Worm (Caenorhabditis elegans) whole organism, young adult: ENCODE results near the gene rps-30.

Experiments
- B0019.2 ChIP-seq: fragments of 200-800 bp; sonication (Bioruptor generic); conservative IDR thresholded peaks from 2 replicates; pipeline ENCODE4 v1.3.6; 2022; ENCODE audit warnings: missing genetic modification reagents, missing genetic modification characterization, missing compliant biosample characterization
- B0261.1 ChIP-seq: sonication (generic microtip); optimal IDR thresholded peaks from 2 replicates; lab custom pipeline; 2016; ENCODE audit warnings: mild to moderate bottlenecking, missing genetic modification characterization, moderate library complexity, missing compliant biosample characterization
- C06A6.2 ChIP-seq: fragments of 200-800 bp; sonication (Bioruptor generic); conservative IDR thresholded peaks from 2 replicates; pipeline ENCODE4 v1.3.6; 2022; ENCODE audit warnings: missing genetic modification characterization, missing compliant biosample characterization
- F55B11.4 ChIP-seq: sonication (generic microtip); optimal IDR thresholded peaks from 2 replicates; lab custom pipeline; 2016; ENCODE audit warnings: missing compliant biosample characterization, missing genetic modification characterization, borderline replicate concordance; ENCODE audit not compliant: insufficient read depth
- F57C9.4 ChIP-seq: sonication (generic microtip); optimal IDR thresholded peaks from 2 replicates; lab custom pipeline; 2017; ENCODE audit warnings: mild to moderate bottlenecking, missing genetic modification characterization, missing compliant biosample characterization
- K12H6.12 ChIP-seq: fragments of 200-800 bp; sonication (Bioruptor generic); optimal IDR thresholded peaks from 2 replicates; lab custom pipeline; 2018; ENCODE audit warnings: mild to moderate bottlenecking, missing genetic modification characterization, missing compliant biosample characterization
- Y53F4B.3 ChIP-seq: fragments of 200-800 bp; sonication (Bioruptor generic); IDR thresholded peaks from 2 replicates; pipeline ENCODE4 v1.3.6; 2022; ENCODE audit warnings: missing genetic modification reagents, missing genetic modification characterization, missing compliant biosample characterization
- Y53G8AR.9 ChIP-seq: fragments of 200-800 bp; sonication (Bioruptor generic); conservative IDR thresholded peaks from 2 replicates; pipeline ENCODE4 v1.3.6; 2022; ENCODE audit warnings: missing genetic modification reagents, missing genetic modification characterization, missing compliant biosample characterization
- Y56A3A.18 ChIP-seq: fragments of 200-800 bp; sonication (Bioruptor generic); IDR thresholded peaks from 2 replicates; pipeline ENCODE4 v1.3.6; 2022; ENCODE audit warnings: missing genetic modification reagents, missing genetic modification characterization, missing compliant biosample characterization
- Y95B8A.8 ChIP-seq: fragments of 200-800 bp; sonication (Bioruptor generic); IDR thresholded peaks from 2 replicates; pipeline ENCODE4 v1.3.6; 2022; ENCODE audit warnings: missing genetic modification reagents, missing genetic modification characterization, missing compliant biosample characterization
- akir-1 ChIP-seq: fragments of 200-800 bp; sonication (Bioruptor generic); optimal IDR thresholded peaks from 2 replicates; lab custom pipeline; 2018; ENCODE audit warnings: mild to moderate bottlenecking, missing genetic modification characterization, moderate library complexity, missing compliant biosample characterization
- ccch-3 ChIP-seq: fragments of 200-800 bp; sonication (Bioruptor generic); optimal IDR thresholded peaks from 2 replicates; lab custom pipeline; 2018; ENCODE audit warnings: mild to moderate bottlenecking, missing genetic modification characterization, missing compliant biosample characterization
- cebp-1 ChIP-seq, 2 experiments: fragments of 200-800 bp in 1 of 2; sonication (Bioruptor generic) in 1 of 2; sonication (generic microtip) in 1 of 2; IDR thresholded peaks in 1 of 2; optimal IDR thresholded peaks in 1 of 2; 2 replicates each; pipeline versions ENCODE4 v1.3.6 to Lab custom; 2017 to 2022; ENCODE audit warnings: missing compliant biosample characterization in 2 of 2, missing genetic modification characterization in 2 of 2, mild to moderate bottlenecking in 1 of 2, missing genetic modification reagents in 1 of 2, moderate library complexity in 1 of 2
- cebp-2 ChIP-seq: fragments of 200-800 bp; sonication (Bioruptor generic); IDR thresholded peaks from 2 replicates; pipeline ENCODE4 v1.3.6; 2022; ENCODE audit warnings: missing genetic modification characterization, missing compliant biosample characterization
- ceh-27 ChIP-seq: fragments of 200-800 bp; sonication (Bioruptor generic); optimal IDR thresholded peaks from 2 replicates; lab custom pipeline; 2018; ENCODE audit warnings: mild to moderate bottlenecking, missing genetic modification characterization, moderate library complexity, missing compliant biosample characterization
- ceh-58 ChIP-seq: fragments of 200-800 bp; sonication (Bioruptor generic); IDR thresholded peaks from 2 replicates; pipeline ENCODE4 v1.3.6; 2022; ENCODE audit warnings: missing genetic modification characterization, missing compliant biosample characterization
- efl-1 ChIP-seq: fragments of 150-350 bp; optimal IDR thresholded peaks from 2 replicates; lab custom pipeline; 2014; ENCODE audit warnings: missing biosample characterization, missing genetic modification reagents, missing genetic modification characterization
- egrh-3 ChIP-seq: fragments of 200-800 bp; sonication (Bioruptor generic); IDR thresholded peaks from 2 replicates; pipeline ENCODE4 v1.3.6; 2022; ENCODE audit warnings: missing genetic modification reagents, missing genetic modification characterization, missing compliant biosample characterization
- him-1 ChIP-seq: sonication (generic microtip); optimal IDR thresholded peaks from 2 replicates; lab custom pipeline; 2016; ENCODE audit warnings: missing genotype, missing genetic modification reagents, missing genetic modification characterization, missing compliant biosample characterization
- hrde-1 ChIP-seq: sonication (generic microtip); optimal IDR thresholded peaks from 2 replicates; lab custom pipeline; 2016; ENCODE audit warnings: missing genetic modification characterization, mild to moderate bottlenecking, missing compliant biosample characterization, moderate library complexity, missing genotype, missing genetic modification reagents, borderline replicate concordance
- hsf-1 ChIP-seq: fragments of 200-800 bp; sonication (Bioruptor generic); IDR thresholded peaks from 2 replicates; pipeline ENCODE4 v1.3.6; 2022; ENCODE audit warnings: missing genetic modification reagents, missing genetic modification characterization, missing compliant biosample characterization
- let-526 ChIP-seq: fragments of 200-800 bp; sonication (Bioruptor generic); IDR thresholded peaks from 2 replicates; pipeline ENCODE4 v1.3.6; 2022; ENCODE audit warnings: missing genetic modification reagents, missing genetic modification characterization, missing compliant biosample characterization
- let-607 ChIP-seq, 2 experiments: fragments of 200-800 bp in 1 of 2; sonication (Bioruptor generic) in 1 of 2; sonication (generic microtip) in 1 of 2; optimal IDR thresholded peaks; 2 replicates each; lab custom pipeline; 2016 to 2018; ENCODE audit warnings: mild to moderate bottlenecking in 2 of 2, missing compliant biosample characterization in 2 of 2, missing genetic modification characterization in 2 of 2, moderate library complexity in 2 of 2, missing genotype in 1 of 2
- lin-35 ChIP-seq, 3 experiments: fragments of 150-350 bp in 2 of 3; sonication (generic microtip) in 1 of 3; optimal IDR thresholded peaks; 2 replicates each; lab custom pipeline; 2014 to 2018; ENCODE audit warnings: missing biosample characterization in 3 of 3, missing genetic modification characterization in 3 of 3, missing genetic modification reagents in 3 of 3
- lin-40 ChIP-seq: sonication (generic microtip); optimal IDR thresholded peaks from 2 replicates; lab custom pipeline; 2016; ENCODE audit warnings: missing genetic modification characterization, mild to moderate bottlenecking, missing compliant biosample characterization, missing genotype, missing genetic modification reagents
- lin-54 ChIP-seq: fragments of 200-800 bp; sonication (Bioruptor generic); optimal IDR thresholded peaks from 2 replicates; lab custom pipeline; 2018; ENCODE audit warnings: mild to moderate bottlenecking, missing genetic modification characterization, missing compliant biosample characterization
- lsy-27 ChIP-seq: sonication (generic microtip); optimal IDR thresholded peaks from 2 replicates; lab custom pipeline; 2017; ENCODE audit warnings: missing genetic modification characterization, mild to moderate bottlenecking, missing compliant biosample characterization, antibody characterized with exemption, missing genotype, borderline replicate concordance; ENCODE audit not compliant: insufficient read depth
- madf-10 ChIP-seq: sonication (generic microtip); optimal IDR thresholded peaks from 2 replicates; lab custom pipeline; 2016; ENCODE audit warnings: mild to moderate bottlenecking, missing genetic modification characterization, missing compliant biosample characterization
- madf-8 ChIP-seq: fragments of 200-800 bp; sonication (Bioruptor generic); conservative IDR thresholded peaks from 2 replicates; pipeline ENCODE4 v1.3.6; 2022; ENCODE audit warnings: missing genetic modification reagents, missing genetic modification characterization, missing compliant biosample characterization
- nhr-179 ChIP-seq: sonication (generic microtip); optimal IDR thresholded peaks from 2 replicates; lab custom pipeline; 2016; ENCODE audit warnings: mild to moderate bottlenecking, missing genetic modification characterization, missing compliant biosample characterization
- nhr-80 ChIP-seq: sonication (generic microtip); optimal IDR thresholded peaks from 2 replicates; lab custom pipeline; 2016; ENCODE audit warnings: missing genetic modification characterization, missing compliant biosample characterization
- snpc-3.4 ChIP-seq: sonication (generic microtip); optimal IDR thresholded peaks from 2 replicates; lab custom pipeline; 2017; ENCODE audit warnings: missing genetic modification characterization, mild to moderate bottlenecking, missing compliant biosample characterization, antibody characterized with exemption, moderate library complexity, missing genotype, missing genetic modification reagents
- somi-1 ChIP-seq: fragments of 200-800 bp; sonication (Bioruptor generic); optimal IDR thresholded peaks from 2 replicates; lab custom pipeline; 2018; ENCODE audit warnings: mild to moderate bottlenecking, missing genetic modification characterization, missing compliant biosample characterization
- tlf-1 ChIP-seq: fragments of 200-800 bp; sonication (Bioruptor generic); optimal IDR thresholded peaks from 2 replicates; lab custom pipeline; 2018; ENCODE audit warnings: mild to moderate bottlenecking, missing genetic modification characterization, missing compliant biosample characterization
- unc-130 ChIP-seq: sonication (generic microtip); optimal IDR thresholded peaks from 2 replicates; lab custom pipeline; 2016; ENCODE audit warnings: missing genetic modification reagents, missing genetic modification characterization, missing compliant biosample characterization
- ztf-18 ChIP-seq: sonication (generic microtip); optimal IDR thresholded peaks from 2 replicates; lab custom pipeline; 2016; ENCODE audit warnings: missing genotype, mild to moderate bottlenecking, missing genetic modification characterization, missing compliant biosample characterization
- ztf-25 ChIP-seq: fragments of 200-800 bp; sonication (Bioruptor generic); IDR thresholded peaks from 2 replicates; pipeline ENCODE4 v1.3.6; 2022; ENCODE audit warnings: missing genetic modification reagents, missing genetic modification characterization, missing compliant biosample characterization
- ztf-26 ChIP-seq: sonication (generic microtip); optimal IDR thresholded peaks from 2 replicates; lab custom pipeline; 2017; ENCODE audit warnings: missing genetic modification characterization, missing compliant biosample characterization
- ztf-28 ChIP-seq: fragments of 200-800 bp; sonication (Bioruptor generic); IDR thresholded peaks from 2 replicates; pipeline ENCODE4 v1.3.6; 2022; ENCODE audit warnings: missing genetic modification reagents, missing genetic modification characterization, missing compliant biosample characterization
- ztf-3 ChIP-seq: fragments of 200-800 bp; sonication (Bioruptor generic); optimal IDR thresholded peaks from 2 replicates; lab custom pipeline; 2018; ENCODE audit warnings: mild to moderate bottlenecking, missing genetic modification characterization, missing compliant biosample characterization

rps-30 gene

ce11 chrV:7755991-7756390 lies 20.4 kb upstream of the rps-30 start:
- TF ChIP-seq cebp-2 (GFP tag; lab: Robert Waterston, UW) (no peak), hsf-1 (GFP tag; lab: Robert Waterston, UW) (no peak), let-526 (GFP tag; lab: Robert Waterston, UW) (no peak), F55B11.4 (tag; lab: Kevin White, UChicago) (no peak), ztf-18 (tag; lab: Kevin White, UChicago) (no peak), F57C9.4 (tag; lab: Kevin White, UChicago) (no peak), B0261.1 (tag; lab: Kevin White, UChicago) (no peak), ztf-28 (GFP tag; lab: Robert Waterston, UW) (no peak), B0019.2 (GFP tag; lab: Robert Waterston, UW) (no peak)
- TF ChIP-seq, all 124 proteins: peak for 0

DNA sequence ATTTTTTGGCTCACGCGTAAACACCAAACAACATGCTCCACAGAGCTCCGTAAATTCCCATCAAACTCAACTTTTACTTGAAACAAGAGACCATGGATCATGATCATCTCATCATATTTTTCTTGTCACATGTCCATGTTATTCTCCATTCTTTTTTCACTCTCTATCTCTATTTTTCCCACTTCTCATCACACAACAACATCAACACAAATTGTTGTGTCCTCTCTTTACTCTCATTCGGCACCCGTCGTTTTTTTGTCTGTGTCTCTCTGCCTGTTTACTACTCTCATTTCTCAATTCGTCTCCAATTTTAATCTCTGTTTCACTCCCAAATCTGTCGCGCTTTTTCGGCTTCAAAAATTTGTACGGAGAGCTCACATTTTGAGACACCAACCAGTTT lies 17.1 kb upstream of the rps-30 start:
- no peak for TF ChIP-seq let-607 (tag; optimal IDR thresholded peaks at IDR 0.05; lab: Kevin White, UChicago)
- TF ChIP-seq lin-54, result no peak
- TF ChIP-seq ztf-18 (tag; lab: Kevin White, UChicago), result no peak
- no peak for TF ChIP-seq Y95B8A.8 (GFP tag; lab: Robert Waterston, UW)
- peak in 1 of 3 experiments; percentile 5 for TF ChIP-seq lin-35 (GFP tag; optimal IDR thresholded peaks at IDR 0.05; lab: Kevin White, UChicago)
- no peak for TF ChIP-seq him-1 (tag; lab: Kevin White, UChicago)
- no peak for TF ChIP-seq Y53G8AR.9
- TF ChIP-seq efl-1 (GFP tag; lab: Kevin White, UChicago), result no peak
- TF ChIP-seq cebp-1 (GFP tag; IDR thresholded peaks at IDR 0.05; lab: Robert Waterston, UW), result no peak
- TF ChIP-seq cebp-1 (tag; optimal IDR thresholded peaks at IDR 0.05; lab: Kevin White, UChicago), result no peak
- no peak for TF ChIP-seq madf-10
- TF ChIP-seq Y53F4B.3, result no peak
- no peak for TF ChIP-seq ztf-28 (GFP tag; lab: Robert Waterston, UW)
- TF ChIP-seq unc-130 (GFP tag; lab: Kevin White, UChicago), result no peak
- peak; percentile 33 for TF ChIP-seq lin-40
- TF ChIP-seq snpc-3.4 (tag; lab: Kevin White, UChicago), result no peak
- TF ChIP-seq K12H6.12 (tag; lab: Kevin White, UChicago), result peak; percentile 73
- TF ChIP-seq ztf-25 (GFP tag; lab: Robert Waterston, UW), result no peak
- TF ChIP-seq F55B11.4 (tag; lab: Kevin White, UChicago), result no peak
- TF ChIP-seq lsy-27 (tag; lab: Kevin White, UChicago), result no peak
- TF ChIP-seq akir-1 (GFP tag; lab: Kevin White, UChicago), result no peak
- no peak for TF ChIP-seq ceh-58 (GFP tag; lab: Robert Waterston, UW)
- peak; percentile 44 for TF ChIP-seq ceh-27 (GFP tag; lab: Kevin White, UChicago)
- TF ChIP-seq somi-1 (GFP tag; lab: Kevin White, UChicago), result peak; percentile 61

- no peak for TF ChIP-seq hsf-1 (GFP tag; lab: Robert Waterston, UW)
- peak; percentile 28 for TF ChIP-seq nhr-80 (tag; lab: Kevin White, UChicago)
These were observed 16.2 kb upstream of the rps-30 start, which contains the start of gene hint-3 for ce11 chrV:7760174-7760573. hint-3 (plus strand) TSS chrV:7760474.

DNA sequence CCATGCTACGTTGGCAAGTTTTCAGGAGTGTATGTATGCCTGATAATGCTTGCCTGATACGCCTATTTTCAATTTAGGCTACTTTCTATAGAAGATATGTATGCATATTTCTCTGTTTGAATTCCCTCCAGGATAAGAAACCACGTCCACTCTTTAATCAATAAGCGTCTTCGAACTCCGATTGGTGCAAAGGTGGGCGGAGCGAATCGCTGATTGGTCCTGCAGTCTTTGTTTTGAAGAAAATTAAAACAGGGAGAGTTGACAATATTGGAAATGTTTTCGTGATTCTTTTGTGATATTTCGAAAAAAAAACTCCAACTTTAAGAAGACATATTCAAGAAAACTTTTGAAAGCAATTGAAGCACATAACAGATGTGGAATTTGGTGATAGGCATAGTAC lies 14.5 kb upstream of the rps-30 start:
- TF ChIP-seq Y53G8AR.9, result 0 out of 2 replicates have a peak, but pooled peaks have one; percentile 1
- TF ChIP-seq ztf-25 (GFP tag; lab: Robert Waterston, UW), result no peak

- TF ChIP-seq efl-1 (GFP tag; lab: Kevin White, UChicago) (no peak), madf-8 (GFP tag; lab: Robert Waterston, UW) (no peak), C06A6.2 (GFP tag; lab: Robert Waterston, UW) (no peak), egrh-3 (GFP tag; lab: Robert Waterston, UW) (no peak), ztf-3 (GFP tag; lab: Kevin White, UChicago) (no peak), hrde-1 (no peak), ztf-26 (tag; lab: Kevin White, UChicago) (no peak), Y56A3A.18 (GFP tag; lab: Robert Waterston, UW) (no peak), nhr-179 (tag; lab: Kevin White, UChicago) (no peak), ccch-3 (GFP tag; lab: Kevin White, UChicago) (no peak), tlf-1 (GFP tag; lab: Kevin White, UChicago) (no peak)
These were observed 5.4 kb upstream of the rps-30 start, which contains the start of gene frpr-3 for ce11 chrV:7770961-7771360. frpr-3 (plus strand) TSS chrV:7771261.
